Worm (Caenorhabditis elegans): ENCODE results near the gene W09C2.10.

The W09C2.10 gene

ce11 chrIV:9672434-9672833 lies 47.6 kb upstream of the W09C2.10 start (continued):
- TF ChIP-seq F16B12.6 (tag; optimal IDR thresholded peaks at IDR 0.05) (no peak), isw-1 (GFP tag; IDR thresholded peaks at IDR 0.05) (no peak), dpl-1 (GFP tag; optimal IDR thresholded peaks at IDR 0.05) (peak in 1 of 3 experiments; percentile 21), nhr-20 (tag; optimal IDR thresholded peaks at IDR 0.05) (peak; percentile 95), nhr-90 (tag; optimal IDR thresholded peaks at IDR 0.05; ENCODE audit: poor library complexity) (peak; percentile 77), nhr-71 (tag; optimal IDR thresholded peaks at IDR 0.05) (peak; percentile 83), fkh-10 (GFP tag; optimal IDR thresholded peaks at IDR 0.05) (no peak), ceh-82 (tag; optimal IDR thresholded peaks at IDR 0.05) (no peak), ceh-8 (GFP tag; optimal IDR thresholded peaks at IDR 0.05) (no peak), nhr-19 (GFP tag; conservative IDR thresholded peaks at IDR 0.05) (peak; percentile 21; the same call in 1 of the 2 replicates), lin-35 (GFP tag; optimal IDR thresholded peaks at IDR 0.05) (peak in 1 of 2 experiments; percentile 63)

ce11 chrIV:9671001-9671652 lies 46.2 kb upstream of the W09C2.10 start:
- TF ChIP-seq ceh-82 (tag; optimal IDR thresholded peaks at IDR 0.05) = no peak
- TF ChIP-seq lir-3 (tag; optimal IDR thresholded peaks at IDR 0.05; ENCODE audit: poor library complexity) = peak; percentile 29
- peak; percentile 7 to 40 for TF ChIP-seq efl-1 (optimal IDR thresholded peaks at IDR 0.05)
- TF ChIP-seq efl-1 (GFP tag; optimal IDR thresholded peaks at IDR 0.05 in 1 of 2) = peak; percentile 6 to 87
- peak in 2 of 3 experiments; percentile 14 to 39 for TF ChIP-seq dpl-1 (GFP tag; optimal IDR thresholded peaks at IDR 0.05)
- TF ChIP-seq mep-1 (tag; optimal IDR thresholded peaks at IDR 0.05) = peak; percentile 73
- no peak for TF ChIP-seq unc-86 (tag; optimal IDR thresholded peaks at IDR 0.05)
- TF ChIP-seq zip-4 (GFP tag; optimal IDR thresholded peaks at IDR 0.05) = no peak
- TF ChIP-seq mdl-1 (tag; optimal IDR thresholded peaks at IDR 0.05) = peak; percentile 46 to 96
- TF ChIP-seq lin-35 (GFP tag; optimal IDR thresholded peaks at IDR 0.05) = peak in 1 of 2 experiments; percentile 69
- TF ChIP-seq lin-14 (GFP tag; optimal IDR thresholded peaks at IDR 0.05) = peak; percentile 89
- no peak for TF ChIP-seq snpc-4 (tag; optimal IDR thresholded peaks at IDR 0.05)
- TF ChIP-seq nhr-12 (tag; optimal IDR thresholded peaks at IDR 0.05) = no peak
- peak; percentile 50 for TF ChIP-seq irx-1 (tag; optimal IDR thresholded peaks at IDR 0.05)
- peak; percentile 83 for TF ChIP-seq snu-23 (GFP tag; optimal IDR thresholded peaks at IDR 0.05)
- TF ChIP-seq rnt-1 (tag; optimal IDR thresholded peaks at IDR 0.05) = peak; percentile 30
- TF ChIP-seq grh-1 (GFP tag; IDR thresholded peaks at IDR 0.05) = 0 out of 2 replicates have a peak, but pooled peaks have one; percentile 16
- no peak for TF ChIP-seq aly-2 (tag; optimal IDR thresholded peaks at IDR 0.05)
- no peak for TF ChIP-seq efl-3 (GFP tag; optimal IDR thresholded peaks at IDR 0.05)
- no peak for TF ChIP-seq nhr-28 (tag; optimal IDR thresholded peaks at IDR 0.05)
- no peak for TF ChIP-seq pag-3 (tag; optimal IDR thresholded peaks at IDR 0.05; ENCODE audit: borderline replicate concordance, insufficient read depth)
- no peak for TF ChIP-seq Y116A8C.19 (tag; optimal IDR thresholded peaks at IDR 0.05; ENCODE audit: borderline replicate concordance)
- no peak for TF ChIP-seq ces-1 (GFP tag; optimal IDR thresholded peaks at IDR 0.05)
- no peak for TF ChIP-seq lin-15B (tag; optimal IDR thresholded peaks at IDR 0.05)
- TF ChIP-seq C16A3.4 (tag; optimal IDR thresholded peaks at IDR 0.05) = peak; percentile 40
- no peak for TF ChIP-seq ztf-11 (tag; optimal IDR thresholded peaks at IDR 0.05)
- no peak for TF ChIP-seq sox-4 (tag; optimal IDR thresholded peaks at IDR 0.05)
- peak; percentile 62 for TF ChIP-seq nhr-19 (GFP tag; conservative IDR thresholded peaks at IDR 0.05)
- TF ChIP-seq fos-1 (tag; optimal IDR thresholded peaks at IDR 0.05) = peak; percentile 16
- TF ChIP-seq ceh-88 (GFP tag; IDR thresholded peaks at IDR 0.05) = 0 out of 2 replicates have a peak, but pooled peaks have one; percentile 10
- no peak for TF ChIP-seq sptf-1 (tag; optimal IDR thresholded peaks at IDR 0.05)
- peak; percentile 84 for TF ChIP-seq blmp-1 (tag; optimal IDR thresholded peaks at IDR 0.05)
- TF ChIP-seq nhr-47 (tag; optimal IDR thresholded peaks at IDR 0.05) = peak; percentile 55
- no peak for TF ChIP-seq ceh-90 (tag; optimal IDR thresholded peaks at IDR 0.05)
- no peak for TF ChIP-seq vab-15 (tag; optimal IDR thresholded peaks at IDR 0.05)
- peak; percentile 60 for TF ChIP-seq elt-2 (tag; optimal IDR thresholded peaks at IDR 0.05)
- peak; percentile 53 to 64 for TF ChIP-seq lsy-2 (tag; optimal IDR thresholded peaks at IDR 0.05)
- no peak; the same call in 1 of the 2 replicates for TF ChIP-seq isw-1 (GFP tag; IDR thresholded peaks at IDR 0.05)
- no peak for TF ChIP-seq nhr-76 (tag; optimal IDR thresholded peaks at IDR 0.05)
- peak; percentile 46 for TF ChIP-seq nhr-237 (tag; optimal IDR thresholded peaks at IDR 0.05)
- TF ChIP-seq sup-37 (GFP tag; optimal IDR thresholded peaks at IDR 0.05) = no peak
- TF ChIP-seq nhr-71 (tag; optimal IDR thresholded peaks at IDR 0.05) = peak; percentile 88
- no peak for TF ChIP-seq tlp-1 (tag; optimal IDR thresholded peaks at IDR 0.05)
- no peak for TF ChIP-seq ama-1 (optimal IDR thresholded peaks at IDR 0.05)

Measured in whole organism, L1 larva.